Fruit fly (Drosophila melanogaster) whole organism, embryonic: ENCODE results near the gene Polr1H.
A peak's percentile ranks its signal among the peaks of the same experiment; 100 is the strongest.

Experiments
- Atf6 ChIP-seq: fragments of 200-800 bp; sonication (Bioruptor generic); IDR thresholded peaks from 2 replicates; pipeline ENCODE4 v1.3.6; 2022; ENCODE audit warnings: missing biosample characterization, missing genetic modification characterization
- B-H2 ChIP-seq: fragments of 200-800 bp; sonication (Bioruptor generic); optimal IDR thresholded peaks from 2 replicates; lab custom pipeline; 2018; ENCODE audit warnings: missing biosample characterization, mild to moderate bottlenecking, missing genetic modification characterization
- Bgb ChIP-seq: fragments of 200-800 bp; sonication (Bioruptor generic); IDR thresholded peaks from 2 replicates; pipeline ENCODE4 v1.3.6; 2022; ENCODE audit warnings: missing biosample characterization, missing genetic modification characterization; ENCODE audit not compliant: partially characterized antibody
- Bteb2 ChIP-seq: fragments of 200-800 bp; sonication (Bioruptor generic); optimal IDR thresholded peaks from 2 replicates; lab custom pipeline; 2016; ENCODE audit warnings: missing biosample characterization, missing genetic modification characterization
- CG10431 ChIP-seq: fragments of 200-800 bp; sonication (Bioruptor generic); optimal IDR thresholded peaks from 3 replicates; lab custom pipeline; 2018; ENCODE audit warnings: missing biosample characterization, mild to moderate bottlenecking, missing genetic modification characterization
- CG11560 ChIP-seq: fragments of 200-800 bp; sonication (Bioruptor generic); IDR thresholded peaks from 3 replicates; pipeline ENCODE4 v1.3.6; 2022; ENCODE audit warnings: missing biosample characterization, missing genetic modification characterization
- CG1233 ChIP-seq: fragments of 200-800 bp; sonication (Bioruptor generic); optimal IDR thresholded peaks from 4 replicates; lab custom pipeline; 2018; ENCODE audit warnings: missing biosample characterization, mild to moderate bottlenecking, missing genetic modification characterization
- CG15514 ChIP-seq: fragments of 200-800 bp; sonication (Bioruptor generic); optimal IDR thresholded peaks from 3 replicates; lab custom pipeline; 2017; ENCODE audit warnings: missing biosample characterization, missing genetic modification characterization, mild to moderate bottlenecking, moderate library complexity, missing genetic modification reagents
- CG1792 ChIP-seq: fragments of 200-800 bp; sonication (Bioruptor generic); optimal IDR thresholded peaks from 2 replicates; lab custom pipeline; 2016; ENCODE audit warnings: missing biosample characterization, missing genetic modification characterization
- CG18599 ChIP-seq: fragments of 200-800 bp; sonication (Bioruptor generic); optimal IDR thresholded peaks from 3 replicates; lab custom pipeline; 2017; ENCODE audit warnings: missing biosample characterization, missing genetic modification characterization, mild to moderate bottlenecking, moderate library complexity, missing genetic modification reagents
- CG2875 ChIP-seq: fragments of 200-800 bp; sonication (Bioruptor generic); optimal IDR thresholded peaks from 2 replicates; lab custom pipeline; 2017; ENCODE audit warnings: missing biosample characterization, mild to moderate bottlenecking, missing genetic modification characterization, missing genetic modification reagents
- CG3281 ChIP-seq: fragments of 200-800 bp; sonication (Bioruptor generic); optimal IDR thresholded peaks from 3 replicates; lab custom pipeline; 2017; ENCODE audit warnings: missing biosample characterization, mild to moderate bottlenecking, missing genetic modification characterization
- CG33213 ChIP-seq: fragments of 200-800 bp; sonication (Bioruptor generic); optimal IDR thresholded peaks from 3 replicates; lab custom pipeline; 2016; ENCODE audit warnings: missing biosample characterization, missing genetic modification characterization
- CG4424 ChIP-seq: fragments of 200-800 bp; sonication (Bioruptor generic); optimal IDR thresholded peaks from 3 replicates; lab custom pipeline; 2016; ENCODE audit warnings: missing biosample characterization, missing genetic modification characterization
- CG7928 ChIP-seq: fragments of 200-800 bp; sonication (Bioruptor generic); optimal IDR thresholded peaks from 2 replicates; lab custom pipeline; 2017; ENCODE audit warnings: missing biosample characterization, mild to moderate bottlenecking, missing genetic modification characterization
- CG8765 ChIP-seq: fragments of 200-800 bp; sonication (Bioruptor generic); IDR thresholded peaks from 2 replicates; pipeline ENCODE4 v1.3.6; 2022; ENCODE audit warnings: missing biosample characterization, missing genetic modification characterization
- CG8944 ChIP-seq: fragments of 200-800 bp; sonication (Bioruptor generic); optimal IDR thresholded peaks from 3 replicates; lab custom pipeline; 2016; ENCODE audit warnings: missing biosample characterization, missing genetic modification characterization
- CG9215 ChIP-seq: fragments of 200-800 bp; sonication (Bioruptor generic); IDR thresholded peaks from 2 replicates; pipeline ENCODE4 v1.3.6; 2022; ENCODE audit warnings: missing biosample characterization, missing genetic modification characterization
- CG9817 ChIP-seq: fragments of 200-800 bp; sonication (Bioruptor generic); optimal IDR thresholded peaks from 2 replicates; lab custom pipeline; 2018; ENCODE audit warnings: missing biosample characterization, mild to moderate bottlenecking, missing genetic modification characterization, moderate library complexity
- CkIIα-i1 ChIP-seq: fragments of 200-800 bp; sonication (Bioruptor generic); IDR thresholded peaks from 2 replicates; pipeline ENCODE4 v1.3.6; 2022; ENCODE audit warnings: missing biosample characterization, missing genetic modification characterization
- Dfd ChIP-seq, 2 experiments: fragments of >200 bp; optimal IDR thresholded peaks; 2 replicates each; lab custom pipeline; 2017; ENCODE audit warnings: missing biosample characterization in 2 of 2, missing genetic modification characterization in 2 of 2
- Dip2 ChIP-seq: fragments of 200-800 bp; sonication (Bioruptor generic); IDR thresholded peaks from 2 replicates; pipeline ENCODE4 v1.3.6; 2022; ENCODE audit warnings: missing biosample characterization, missing genetic modification characterization
- Doc3 ChIP-seq: fragments of 200-800 bp; sonication (Bioruptor generic); IDR thresholded peaks from 3 replicates; pipeline ENCODE4 v1.3.6; 2022; ENCODE audit warnings: missing biosample characterization, missing genetic modification characterization; ENCODE audit not compliant: partially characterized antibody
- GATAe ChIP-seq: fragments of 200-800 bp; sonication (Bioruptor generic); conservative IDR thresholded peaks from 2 replicates; pipeline ENCODE4 v1.3.6; 2022; ENCODE audit warnings: missing biosample characterization, missing genetic modification characterization
- H15 ChIP-seq: fragments of 200-800 bp; sonication (Bioruptor generic); IDR thresholded peaks from 3 replicates; pipeline ENCODE4 v1.3.6; 2022; ENCODE audit warnings: missing biosample characterization, missing genetic modification characterization
- Lpt ChIP-seq: fragments of >200 bp; optimal IDR thresholded peaks from 2 replicates; lab custom pipeline; 2018; ENCODE audit warnings: missing biosample characterization, missing genetic modification characterization
- Max ChIP-seq: fragments of 200-800 bp; sonication (Bioruptor generic); optimal IDR thresholded peaks from 2 replicates; lab custom pipeline; 2016; ENCODE audit warnings: missing biosample characterization, mild to moderate bottlenecking, missing genetic modification characterization
- NfI ChIP-seq: fragments of 200-800 bp; sonication (Bioruptor generic); optimal IDR thresholded peaks from 3 replicates; lab custom pipeline; 2018; ENCODE audit warnings: missing biosample characterization, mild to moderate bottlenecking, missing genetic modification characterization, moderate library complexity
- Opbp ChIP-seq: fragments of 200-800 bp; sonication (Bioruptor generic); IDR thresholded peaks from 3 replicates; pipeline ENCODE4 v1.3.6; 2022; ENCODE audit warnings: missing biosample characterization, missing genetic modification characterization; ENCODE audit not compliant: partially characterized antibody
- PHDP ChIP-seq: fragments of 200-800 bp; sonication (Bioruptor generic); optimal IDR thresholded peaks from 3 replicates; lab custom pipeline; 2018; ENCODE audit warnings: missing biosample characterization, mild to moderate bottlenecking, missing genetic modification characterization, moderate library complexity
- az2 ChIP-seq: fragments of 200-800 bp; sonication (Bioruptor generic); optimal IDR thresholded peaks from 3 replicates; lab custom pipeline; 2016; ENCODE audit warnings: missing biosample characterization, missing genetic modification characterization
- bigmax ChIP-seq: fragments of 200-800 bp; sonication (Bioruptor generic); optimal IDR thresholded peaks from 2 replicates; lab custom pipeline; 2018; ENCODE audit warnings: missing biosample characterization, mild to moderate bottlenecking, missing genetic modification characterization
- cas ChIP-seq: fragments of 200-800 bp; sonication (Bioruptor generic); IDR thresholded peaks from 2 replicates; pipeline ENCODE4 v1.3.6; 2022; ENCODE audit warnings: missing biosample characterization, missing genetic modification characterization
- disco-r ChIP-seq: fragments of 200-800 bp; sonication (Bioruptor generic); optimal IDR thresholded peaks from 2 replicates; lab custom pipeline; 2016; ENCODE audit warnings: missing biosample characterization, missing genetic modification characterization
- dmrt99B ChIP-seq: fragments of 200-800 bp; sonication (Bioruptor generic); optimal IDR thresholded peaks from 2 replicates; lab custom pipeline; 2018; ENCODE audit warnings: missing biosample characterization, mild to moderate bottlenecking, missing genetic modification characterization, moderate library complexity
- en ChIP-seq: fragments of 200-800 bp; sonication (Bioruptor generic); optimal IDR thresholded peaks from 2 replicates; lab custom pipeline; 2016; ENCODE audit warnings: missing biosample characterization, missing genetic modification characterization
- eyg ChIP-seq: fragments of 200-800 bp; sonication (Bioruptor generic); optimal IDR thresholded peaks from 3 replicates; lab custom pipeline; 2016; ENCODE audit warnings: missing biosample characterization, missing genetic modification characterization
- lola ChIP-seq, 3 experiments: fragments of >200 bp in 2 of 3; fragments of 200-800 bp in 1 of 3; sonication (Bioruptor generic) in 1 of 3; optimal IDR thresholded peaks; 2 replicates each; lab custom pipeline; 2017 to 2019; ENCODE audit warnings: missing biosample characterization in 3 of 3, missing genetic modification characterization in 3 of 3, mild to moderate bottlenecking in 1 of 3, moderate library complexity in 1 of 3
- nerfin-1 ChIP-seq: fragments of 200-800 bp; sonication (Bioruptor generic); optimal IDR thresholded peaks from 3 replicates; lab custom pipeline; 2019; ENCODE audit warnings: missing biosample characterization, mild to moderate bottlenecking, missing genetic modification characterization, moderate library complexity
- onecut ChIP-seq: fragments of 200-800 bp; sonication (Bioruptor generic); IDR thresholded peaks from 2 replicates; pipeline ENCODE4 v1.3.6; 2022; ENCODE audit warnings: missing biosample characterization, missing genetic modification characterization
- prd ChIP-seq, 3 experiments: fragments of >200 bp in 2 of 3; fragments of 200-800 bp in 1 of 3; sonication (Bioruptor generic) in 1 of 3; optimal IDR thresholded peaks in 2 of 3; IDR thresholded peaks in 1 of 3; 2 replicates in 2 of 3; 3 replicates in 1 of 3; pipeline versions ENCODE4 v1.3.6 to Lab custom; 2017 to 2022; ENCODE audit warnings: missing biosample characterization in 1 of 3, missing genetic modification characterization in 1 of 3
- psq ChIP-seq: fragments of 200-800 bp; sonication (Bioruptor generic); optimal IDR thresholded peaks from 2 replicates; lab custom pipeline; 2017; ENCODE audit warnings: missing biosample characterization, missing genetic modification characterization
- pum ChIP-seq: fragments of 200-800 bp; sonication (Bioruptor generic); optimal IDR thresholded peaks from 2 replicates; lab custom pipeline; 2016; ENCODE audit warnings: missing biosample characterization, missing genetic modification characterization
- ranshi ChIP-seq: fragments of 200-800 bp; sonication (Bioruptor generic); IDR thresholded peaks from 2 replicates; pipeline ENCODE4 v1.3.6; 2022; ENCODE audit warnings: missing biosample characterization, missing genetic modification characterization
- salm ChIP-seq: fragments of 200-800 bp; sonication (Bioruptor generic); optimal IDR thresholded peaks from 2 replicates; lab custom pipeline; 2018; ENCODE audit warnings: missing biosample characterization, mild to moderate bottlenecking, missing genetic modification characterization
- scrt ChIP-seq: fragments of 200-800 bp; sonication (Bioruptor generic); optimal IDR thresholded peaks from 2 replicates; lab custom pipeline; 2018; ENCODE audit warnings: missing biosample characterization, mild to moderate bottlenecking, missing genetic modification characterization, moderate library complexity
- slbo ChIP-seq: fragments of 200-800 bp; sonication (Bioruptor generic); IDR thresholded peaks from 2 replicates; pipeline ENCODE4 v1.3.6; 2022; ENCODE audit warnings: missing biosample characterization, missing genetic modification characterization
- tio ChIP-seq: fragments of 200-800 bp; sonication (Bioruptor generic); optimal IDR thresholded peaks from 2 replicates; lab custom pipeline; 2017; ENCODE audit warnings: missing biosample characterization, missing genetic modification characterization, inconsistent platforms
- unc-4 ChIP-seq: fragments of 200-800 bp; sonication (Bioruptor generic); IDR thresholded peaks from 2 replicates; pipeline ENCODE4 v1.3.6; 2022; ENCODE audit warnings: missing biosample characterization, missing genetic modification characterization; ENCODE audit not compliant: partially characterized antibody
- wdn ChIP-seq: fragments of 200-800 bp; sonication (Bioruptor generic); IDR thresholded peaks from 2 replicates; pipeline ENCODE4 v1.3.6; 2022; ENCODE audit warnings: missing biosample characterization, missing genetic modification characterization

Polr1H gene

dm6 chr3R:21781448-21781847, 3.8 kb upstream of the Polr1H start (continued):
- TF ChIP-seq CG1233 (GFP tag; lab: Kevin White, UChicago) (peak; percentile 35), Lpt (GFP tag; lab: Kevin White, UChicago) (no peak), GATAe (GFP tag; lab: Robert Waterston, UW) (no peak), CG11560 (tag; lab: Robert Waterston, UW) (no peak), Doc3 (no peak), unc-4 (GFP tag; lab: Robert Waterston, UW) (no peak), Bteb2 (GFP tag; lab: Kevin White, UChicago) (peak; percentile 62), Max (peak; percentile 43), H15 (GFP tag; lab: Robert Waterston, UW) (peak; percentile 55; the same call in 2 of the 3 replicates), CG8944 (GFP tag; lab: Kevin White, UChicago) (peak; percentile 24), bigmax (no peak), CG18599 (GFP tag; lab: Kevin White, UChicago) (no peak), Dfd (GFP tag; optimal IDR thresholded peaks at IDR 0.05; lab: Kevin White, UChicago) (no peak), psq (GFP tag; lab: Kevin White, UChicago) (peak; percentile 15), CG7928 (no peak), salm (tag; lab: Kevin White, UChicago) (peak; percentile 3), CG1792 (peak; percentile 20), lola (GFP tag; optimal IDR thresholded peaks at IDR 0.05; lab: Kevin White, UChicago) (peak in 1 of 3 experiments; percentile 71), scrt (peak; percentile 24), CG15514 (GFP tag; lab: Kevin White, UChicago) (peak; percentile 31), Atf6 (peak; percentile 82), CG2875 (GFP tag; lab: Kevin White, UChicago) (peak; percentile 25), pum (peak; percentile 51), en (GFP tag; lab: Kevin White, UChicago) (peak; percentile 55), Dip2 (GFP tag; lab: Robert Waterston, UW) (no peak), nerfin-1 (tag; lab: Kevin White, UChicago) (peak; percentile 34), tio (GFP tag; lab: Kevin White, UChicago) (peak; percentile 63), PHDP (tag; lab: Kevin White, UChicago) (peak; percentile 71), CG10431 (GFP tag; lab: Kevin White, UChicago) (no peak), eyg (GFP tag; lab: Kevin White, UChicago) (no peak), CG9817 (tag; lab: Kevin White, UChicago) (peak; percentile 45), NfI (GFP tag; lab: Kevin White, UChicago) (peak; percentile 57), Opbp (no peak), wdn (GFP tag; lab: Robert Waterston, UW) (peak; percentile 49; the same call in 1 of the 2 replicates), CG8765 (GFP tag; lab: Robert Waterston, UW) (no peak), slbo (peak; percentile 67), Bgb (GFP tag; lab: Robert Waterston, UW) (no peak), CG33213 (GFP tag; lab: Kevin White, UChicago) (peak; percentile 12), cas (GFP tag; lab: Robert Waterston, UW) (no peak), dmrt99B (peak; percentile 77), onecut (GFP tag; lab: Robert Waterston, UW) (peak; percentile 31; the same call in 1 of the 2 replicates), CG9215 (GFP tag; lab: Robert Waterston, UW) (peak; percentile 52; the same call in 1 of the 2 replicates), CG4424 (peak; percentile 65), CkIIα-i1 (no peak), ranshi (GFP tag; lab: Robert Waterston, UW) (no peak), disco-r (GFP tag; lab: Kevin White, UChicago) (no peak), B-H2 (GFP tag; lab: Kevin White, UChicago) (no peak), CG3281 (no peak), az2 (GFP tag; lab: Kevin White, UChicago) (peak; percentile 63), prd (optimal IDR thresholded peaks at IDR 0.05; lab: Kevin White, UChicago) (no peak), prd (GFP tag; IDR thresholded peaks at IDR 0.05; lab: Robert Waterston, UW) (peak; percentile 79)
